Fruit fly (Drosophila melanogaster): Measurements from ENCODE around the gene ecd.

Gene ecd

DNA sequence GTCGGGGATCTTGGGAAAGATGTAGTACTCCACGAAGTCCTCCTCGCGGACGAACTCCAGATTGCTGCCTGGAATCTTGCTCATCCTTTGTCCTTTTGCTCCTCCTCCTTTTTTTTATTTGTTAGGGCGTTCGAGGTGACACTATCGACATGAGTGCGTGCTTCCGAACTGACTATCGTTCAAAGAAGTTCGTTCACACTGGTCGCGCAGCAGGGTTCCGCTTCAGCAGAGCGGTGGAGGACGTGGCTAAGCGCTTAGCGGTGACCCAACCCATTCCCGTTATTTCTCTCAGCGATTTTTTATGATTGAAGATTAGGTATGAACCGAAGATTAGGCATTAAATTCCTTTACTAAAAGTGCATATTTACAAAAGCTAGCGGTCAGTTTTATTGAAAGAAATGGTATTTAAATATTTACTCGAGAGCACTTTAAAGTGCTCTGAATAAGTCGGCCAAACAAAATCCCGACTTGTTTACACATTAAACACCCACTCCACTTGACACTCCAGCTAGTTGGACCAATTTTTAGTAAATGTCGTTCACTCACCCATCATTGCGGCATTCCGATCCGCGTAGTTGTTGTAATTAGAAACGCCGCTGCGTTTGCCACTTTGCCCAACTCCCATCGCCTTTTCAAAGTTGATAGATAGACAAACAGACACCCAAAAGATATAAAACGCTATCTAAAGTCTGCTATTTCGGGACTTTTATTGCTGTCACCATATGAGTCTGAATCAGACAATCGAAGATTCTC is at the start of gene ecd, which contains the start of gene CG13806:
ecd (minus strand) TSS at position 166 of the 753 bp plus-strand sequence.
CG13806 (plus strand) TSS at position 703 of the 753 bp plus-strand sequence.
- TF ChIP-seq Sin3A (optimal IDR thresholded peaks at IDR 0.05) (no peak), psq (optimal IDR thresholded peaks at IDR 0.05) (no peak), insv (optimal IDR thresholded peaks at IDR 0.05) (no peak), Myc (optimal IDR thresholded peaks at IDR 0.05) (no peak), h (optimal IDR thresholded peaks at IDR 0.05) (no peak), ttk (optimal IDR thresholded peaks at IDR 0.05) (no peak)

- TF ChIP-seq insv (optimal IDR thresholded peaks at IDR 0.05), result no peak
- TF ChIP-seq psq (optimal IDR thresholded peaks at IDR 0.05), result no peak
- TF ChIP-seq Sin3A (optimal IDR thresholded peaks at IDR 0.05), result no peak
- no peak for TF ChIP-seq Myc (optimal IDR thresholded peaks at IDR 0.05)
- no peak for TF ChIP-seq h (optimal IDR thresholded peaks at IDR 0.05)
- TF ChIP-seq ttk (optimal IDR thresholded peaks at IDR 0.05), result no peak
Measured at dm6 chr3L:2282506-2282905, 16.8 kb upstream of the ecd start, which contains the start of gene MsR2. TSS of gene MsR2 (plus strand) at chr3L:2282883.

DNA sequence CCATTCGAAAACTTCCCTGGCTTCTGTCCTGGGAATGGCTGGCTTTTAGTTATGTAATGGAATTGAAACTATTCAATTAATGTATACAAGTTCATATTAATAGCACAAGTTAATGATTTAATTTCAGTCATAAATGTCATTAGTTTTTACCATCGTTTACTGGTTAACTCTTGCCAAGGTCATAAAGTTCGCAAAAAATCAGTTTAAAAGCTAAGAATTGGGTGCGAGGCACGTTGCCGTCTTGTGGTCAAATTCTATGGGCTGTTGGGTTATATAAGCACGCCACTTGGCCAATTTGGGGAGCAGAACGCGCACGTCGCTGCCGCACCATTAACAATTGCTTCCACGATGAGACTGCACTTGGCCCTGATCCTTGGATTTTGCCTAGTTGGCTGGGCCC is 10.6 kb upstream of the ecd start, which contains the start of gene yellow-g2:
yellow-g2 (plus strand) TSS at position 301 of the 400 bp plus-strand sequence.
- no peak for TF ChIP-seq insv (optimal IDR thresholded peaks at IDR 0.05)
- TF ChIP-seq Sin3A (optimal IDR thresholded peaks at IDR 0.05), result no peak
- no peak for TF ChIP-seq Myc (optimal IDR thresholded peaks at IDR 0.05)
- TF ChIP-seq h (optimal IDR thresholded peaks at IDR 0.05), result no peak
- TF ChIP-seq psq (optimal IDR thresholded peaks at IDR 0.05), result no peak

DNA sequence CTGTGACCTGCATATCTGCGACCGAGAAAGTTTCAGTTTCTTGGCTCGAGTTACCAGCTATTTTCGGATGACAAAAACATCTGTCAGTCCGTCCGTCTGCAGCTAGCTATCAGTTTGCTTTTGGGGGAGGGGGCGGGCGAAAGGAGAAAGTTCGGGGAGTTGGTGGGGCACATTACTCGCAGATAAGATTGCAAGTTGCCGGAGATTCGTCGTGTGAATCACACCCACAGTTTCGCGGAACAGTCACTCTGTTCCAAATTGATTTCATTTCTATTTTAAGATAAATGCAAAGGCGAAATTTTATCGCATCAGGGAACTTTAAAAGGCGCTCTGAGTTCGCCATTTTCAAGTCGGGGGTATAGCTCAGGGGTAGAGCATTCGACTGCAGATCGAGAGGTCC is 7.7 kb upstream of the ecd start:
- TF ChIP-seq insv (optimal IDR thresholded peaks at IDR 0.05) (no peak), ttk (optimal IDR thresholded peaks at IDR 0.05) (no peak), psq (optimal IDR thresholded peaks at IDR 0.05) (no peak), Sin3A (optimal IDR thresholded peaks at IDR 0.05) (no peak), Myc (optimal IDR thresholded peaks at IDR 0.05) (no peak), h (optimal IDR thresholded peaks at IDR 0.05) (no peak)

DNA sequence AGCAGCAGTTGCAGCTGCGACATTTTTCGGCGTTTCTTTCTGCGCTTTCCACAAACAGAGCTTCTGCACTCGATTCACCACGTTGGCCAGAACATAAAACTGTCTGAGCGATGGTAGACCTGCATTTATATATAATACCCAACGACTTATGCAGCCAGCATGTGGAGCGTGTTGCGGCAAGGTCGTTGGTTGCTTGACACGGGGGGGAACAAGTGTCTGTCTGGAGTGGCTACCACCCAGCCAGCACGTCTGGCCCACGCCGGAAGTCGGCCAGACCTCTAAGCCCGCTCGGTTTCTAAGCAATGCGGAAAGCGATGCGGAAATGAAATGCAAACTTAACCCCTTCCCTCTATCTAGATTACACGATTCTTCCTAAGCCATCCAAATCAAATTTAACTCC is 7.0 kb upstream of the ecd start, which contains the start of gene yellow-g:
yellow-g (minus strand) TSS at position 101 of the 400 bp plus-strand sequence.
- no peak for TF ChIP-seq psq (optimal IDR thresholded peaks at IDR 0.05)
- TF ChIP-seq h (optimal IDR thresholded peaks at IDR 0.05), result no peak
- TF ChIP-seq Sin3A (optimal IDR thresholded peaks at IDR 0.05), result no peak
- TF ChIP-seq Myc (optimal IDR thresholded peaks at IDR 0.05), result no peak
- TF ChIP-seq ttk (optimal IDR thresholded peaks at IDR 0.05), result no peak
- TF ChIP-seq insv (optimal IDR thresholded peaks at IDR 0.05), result no peak

- TF ChIP-seq h (optimal IDR thresholded peaks at IDR 0.05) (no peak), insv (optimal IDR thresholded peaks at IDR 0.05) (no peak), Myc (optimal IDR thresholded peaks at IDR 0.05) (no peak), psq (optimal IDR thresholded peaks at IDR 0.05) (no peak), ttk (optimal IDR thresholded peaks at IDR 0.05) (no peak), Sin3A (optimal IDR thresholded peaks at IDR 0.05) (no peak)
Measured at dm6 chr3L:2268525-2268924, 2.9 kb upstream of the ecd start, which contains the start of gene CG32302. TSS of gene CG32302 (plus strand) at chr3L:2268825.

DNA sequence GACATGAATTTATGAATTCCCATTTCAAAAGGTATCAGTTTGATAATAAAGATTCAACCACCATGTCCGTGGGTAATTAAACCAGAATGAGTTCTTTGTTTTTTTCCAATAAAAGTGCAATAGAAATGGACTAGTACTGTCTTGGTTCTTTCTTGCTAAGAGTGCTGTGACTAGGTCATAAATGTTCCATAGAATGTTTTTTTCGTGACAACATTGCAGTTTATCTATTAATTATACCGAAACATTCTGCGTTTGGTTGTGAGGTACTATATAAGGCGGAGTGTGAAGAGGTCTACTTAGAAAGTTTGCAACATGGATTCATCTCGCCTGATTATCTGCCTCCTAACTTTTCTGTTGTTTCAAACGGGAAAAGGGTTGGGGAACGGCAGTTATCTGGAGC is 1.9 kb upstream of the ecd start, which contains the start of gene obst-I:
obst-I (plus strand) TSS at position 301 of the 400 bp plus-strand sequence.
- TF ChIP-seq Sin3A (optimal IDR thresholded peaks at IDR 0.05) (no peak), ttk (optimal IDR thresholded peaks at IDR 0.05) (no peak), insv (optimal IDR thresholded peaks at IDR 0.05) (no peak), Myc (optimal IDR thresholded peaks at IDR 0.05) (no peak), psq (optimal IDR thresholded peaks at IDR 0.05) (no peak), h (optimal IDR thresholded peaks at IDR 0.05) (no peak)

DNA sequence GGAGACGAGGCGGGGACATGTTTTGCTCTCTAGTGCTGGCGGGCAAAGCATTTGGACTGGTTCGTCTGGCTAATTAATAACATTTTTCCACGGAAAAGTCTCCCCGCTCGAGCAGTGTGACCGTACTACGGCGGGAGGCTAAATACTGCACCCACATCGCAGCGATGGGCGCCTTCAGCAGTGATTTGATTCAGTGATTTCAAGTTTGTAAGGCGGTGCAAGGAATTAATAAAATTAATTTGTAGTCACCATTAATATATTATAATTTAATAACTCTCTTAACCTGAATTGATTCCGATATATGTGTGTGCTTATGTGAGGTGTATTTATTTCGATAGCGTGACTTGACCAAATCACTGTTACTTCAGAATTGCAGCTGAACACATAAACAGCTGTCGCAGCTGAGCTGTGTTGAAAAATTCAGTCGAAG is 3.1 kb downstream of the ecd start, which contains the start of the genes oxt and CG13807:
oxt (minus strand) TSS at position 150 of the 430 bp plus-strand sequence.
CG13807 (plus strand) TSS at position 405 of the 430 bp plus-strand sequence.
- TF ChIP-seq insv (optimal IDR thresholded peaks at IDR 0.05), result no peak
- no peak for TF ChIP-seq h (optimal IDR thresholded peaks at IDR 0.05)
- no peak for TF ChIP-seq ttk (optimal IDR thresholded peaks at IDR 0.05)
- TF ChIP-seq Myc (optimal IDR thresholded peaks at IDR 0.05), result no peak

dm6 chr3L:2261282-2261681 is 4.4 kb downstream of the ecd start:
- TF ChIP-seq Sin3A (optimal IDR thresholded peaks at IDR 0.05) (no peak), ttk (optimal IDR thresholded peaks at IDR 0.05) (peak; percentile 1)

DNA sequence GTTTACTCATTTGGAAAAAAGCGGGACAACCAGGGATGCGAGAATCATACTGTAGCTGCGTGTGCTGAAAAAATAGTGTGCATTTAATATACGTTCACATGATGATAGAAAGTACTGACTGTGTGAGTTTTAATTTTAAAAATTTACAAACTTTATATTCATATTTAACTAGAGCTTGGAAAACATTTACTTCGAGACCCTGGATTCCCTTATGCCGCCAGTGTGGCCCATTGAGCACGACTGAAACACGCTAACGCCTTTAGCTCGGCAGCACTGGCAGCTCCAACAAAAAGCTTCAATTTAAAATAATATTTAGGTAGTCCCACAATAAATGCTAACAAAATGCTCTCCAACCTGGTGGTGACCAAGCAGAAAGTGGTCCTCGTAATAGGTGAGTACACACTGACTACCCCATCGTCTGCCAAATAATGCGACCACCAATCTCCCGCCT is 8.2 kb downstream of the ecd start, which contains the start of the genes CG1275 and Elp5:
CG1275 (minus strand) TSS at position 12 of the 451 bp plus-strand sequence.
Elp5 (plus strand) TSS at position 45 of the 451 bp plus-strand sequence.
- no peak for TF ChIP-seq h (optimal IDR thresholded peaks at IDR 0.05)
- TF ChIP-seq Sin3A (optimal IDR thresholded peaks at IDR 0.05), result no peak
- TF ChIP-seq psq (optimal IDR thresholded peaks at IDR 0.05), result no peak
- no peak for TF ChIP-seq Myc (optimal IDR thresholded peaks at IDR 0.05)
- no peak for TF ChIP-seq ttk (optimal IDR thresholded peaks at IDR 0.05)
- TF ChIP-seq insv (optimal IDR thresholded peaks at IDR 0.05), result no peak

DNA sequence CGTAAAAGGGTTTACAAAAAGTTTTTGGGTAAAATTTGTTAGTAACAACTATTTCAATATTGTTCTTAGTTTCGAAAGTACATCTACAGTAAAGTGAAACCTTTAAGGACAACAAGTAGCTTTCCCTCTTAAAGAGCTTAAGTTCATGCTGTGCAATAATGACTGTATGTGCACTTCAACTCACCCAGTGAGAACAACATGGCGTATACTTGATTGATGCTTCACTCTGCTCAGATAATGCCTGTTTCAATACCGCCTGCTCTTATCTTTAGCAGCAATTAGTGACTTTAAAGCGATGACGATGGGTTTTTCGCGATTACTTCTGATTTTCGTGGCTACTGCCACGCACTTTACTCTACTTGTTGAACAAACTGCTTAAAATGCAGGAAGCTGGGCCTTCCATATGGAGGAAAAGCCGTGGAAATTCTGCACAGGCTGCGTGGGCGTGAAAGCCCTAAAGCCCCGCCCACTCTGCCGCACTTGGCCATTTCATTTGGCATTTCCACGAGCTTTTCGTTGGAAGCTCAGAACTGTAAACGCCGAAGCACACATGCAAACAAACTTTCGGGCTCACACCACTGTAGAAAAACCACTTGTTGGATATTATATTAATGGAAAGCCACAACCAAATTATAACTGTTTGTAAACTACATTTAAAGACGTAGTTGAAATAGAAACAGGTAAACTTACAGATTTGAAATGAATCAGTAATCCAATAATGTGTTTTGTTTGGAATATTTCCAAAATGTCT is 9.1 kb downstream of the ecd start:
- TF ChIP-seq insv (optimal IDR thresholded peaks at IDR 0.05) (no peak), Sin3A (optimal IDR thresholded peaks at IDR 0.05) (no peak), Myc (optimal IDR thresholded peaks at IDR 0.05) (no peak), psq (optimal IDR thresholded peaks at IDR 0.05) (no peak), h (optimal IDR thresholded peaks at IDR 0.05) (no peak), ttk (optimal IDR thresholded peaks at IDR 0.05) (no peak)

DNA sequence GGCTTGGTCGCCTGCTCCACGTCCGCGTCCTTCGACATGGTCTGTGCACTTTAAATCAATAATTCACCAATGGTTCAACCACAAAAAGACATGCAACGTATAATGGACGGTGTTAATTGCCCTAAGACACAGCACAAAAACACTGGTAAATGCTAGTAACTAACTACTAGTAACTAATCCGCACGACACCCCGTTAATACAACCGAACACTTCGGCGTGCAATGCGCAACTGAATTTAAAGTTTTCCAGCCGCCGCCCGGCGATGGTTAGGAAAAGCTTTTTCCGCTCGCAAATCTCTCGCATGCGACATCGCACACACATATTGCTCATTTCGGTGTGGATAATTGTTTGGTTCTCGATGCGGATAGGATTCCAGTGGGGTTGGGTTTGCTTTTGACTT is 9.9 kb downstream of the ecd start:
- no peak for TF ChIP-seq psq (optimal IDR thresholded peaks at IDR 0.05)
- no peak for TF ChIP-seq insv (optimal IDR thresholded peaks at IDR 0.05)
- TF ChIP-seq ttk (optimal IDR thresholded peaks at IDR 0.05), result no peak
- TF ChIP-seq Sin3A (optimal IDR thresholded peaks at IDR 0.05), result no peak
- TF ChIP-seq Myc (optimal IDR thresholded peaks at IDR 0.05), result no peak

Measured in Kc167 (cell line).